Worm (Caenorhabditis elegans) whole organism, dauer: ENCODE results near the gene F28A12.3.

Source experiments
- unc-62 ChIP-seq: sonication (generic microtip); optimal IDR thresholded peaks from 2 replicates; lab custom pipeline; 2017; ENCODE audit warnings: missing biosample characterization, missing genetic modification reagents, missing genetic modification characterization

Gene F28A12.3

DNA sequence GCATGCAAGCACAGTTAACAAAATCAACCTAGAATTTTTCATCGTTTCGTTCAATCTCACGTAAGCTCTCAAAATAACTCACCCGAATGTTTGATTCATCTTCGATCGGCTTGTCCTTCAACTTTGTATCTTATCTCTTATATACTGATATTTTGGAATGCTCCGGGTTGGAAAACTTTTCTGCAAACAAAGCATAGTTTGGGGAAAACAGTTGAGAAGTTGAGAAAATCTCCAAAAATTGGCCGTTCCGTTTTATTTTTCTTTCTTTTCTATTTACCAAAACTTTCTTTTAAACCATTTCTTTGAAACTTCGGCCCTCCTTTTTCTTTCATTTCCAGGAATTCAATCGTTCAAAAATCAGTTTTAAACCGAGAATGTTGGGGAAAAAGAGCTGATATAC is 38.5 kb downstream of the F28A12.3 start, which contains the start of gene F41E6.15:
F41E6.15 (minus strand) TSS at position 101 of the 400 bp plus-strand sequence.
- no peak for TF ChIP-seq unc-62 (GFP tag; lab: Kevin White, UChicago)

DNA sequence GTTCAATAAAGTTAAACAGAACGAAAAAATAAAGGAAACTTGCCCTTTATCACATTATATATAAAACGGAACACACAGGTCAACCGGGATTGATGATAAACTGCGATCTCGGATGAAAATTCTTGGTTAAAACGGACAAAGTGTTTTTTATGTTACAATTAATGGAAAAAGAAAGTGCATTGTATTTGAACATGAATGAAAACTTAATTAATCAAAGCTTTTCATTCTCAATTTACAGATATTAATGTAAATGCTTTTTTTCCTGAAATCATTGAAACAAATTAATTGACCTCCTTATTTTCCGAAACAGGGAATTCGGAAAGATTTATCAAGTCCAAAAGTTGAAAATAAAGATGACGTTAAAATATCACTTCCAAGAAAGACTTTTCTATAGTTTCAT is 39.7 kb downstream of the F28A12.3 start, which contains the start of gene F41E6.8:
F41E6.8 (minus strand) TSS at position 101 of the 400 bp plus-strand sequence.
- no peak for TF ChIP-seq unc-62 (GFP tag; lab: Kevin White, UChicago)

DNA sequence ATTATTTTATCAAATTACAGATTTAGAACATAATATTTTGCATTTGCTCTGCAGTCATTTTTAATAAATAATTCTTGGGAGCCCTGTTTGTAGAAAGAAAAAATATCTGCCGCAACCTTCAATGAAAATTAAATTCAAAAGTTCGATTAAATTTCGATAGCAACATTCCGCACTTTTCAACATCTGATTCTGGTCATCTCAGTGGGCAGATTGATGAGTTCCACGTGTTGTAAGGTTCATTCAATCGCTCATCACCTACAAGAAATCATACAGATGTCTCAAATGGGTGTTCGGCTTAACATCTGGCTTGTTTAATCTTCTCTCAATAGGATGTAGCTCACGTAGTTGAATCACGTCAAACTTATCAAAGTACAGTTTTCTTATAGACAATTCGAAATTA is 41.2 kb downstream of the F28A12.3 start:
- no peak for TF ChIP-seq unc-62 (GFP tag; lab: Kevin White, UChicago)

DNA sequence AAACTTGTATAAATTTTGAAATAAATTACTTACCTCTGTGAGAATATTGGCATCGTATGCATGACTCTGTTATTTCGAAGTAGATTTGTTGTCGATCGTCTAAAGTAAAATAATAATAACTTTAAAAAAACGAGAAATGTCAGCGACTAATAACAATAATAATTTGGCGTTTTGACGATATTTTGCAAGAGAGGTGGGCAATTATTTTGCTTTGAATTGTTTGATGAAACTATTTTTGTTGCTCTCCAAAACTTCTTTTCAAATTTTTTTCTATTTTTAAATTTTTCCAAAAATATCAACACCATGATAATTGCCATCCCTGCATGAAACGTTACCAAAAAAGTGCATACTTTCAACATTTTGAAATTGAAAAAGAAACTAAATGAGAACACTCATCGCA is 42.0 kb downstream of the F28A12.3 start, which contains the start of gene F41E6.7:
F41E6.7 (minus strand) TSS at position 101 of the 400 bp plus-strand sequence.
- no peak for TF ChIP-seq unc-62 (GFP tag; lab: Kevin White, UChicago)

DNA sequence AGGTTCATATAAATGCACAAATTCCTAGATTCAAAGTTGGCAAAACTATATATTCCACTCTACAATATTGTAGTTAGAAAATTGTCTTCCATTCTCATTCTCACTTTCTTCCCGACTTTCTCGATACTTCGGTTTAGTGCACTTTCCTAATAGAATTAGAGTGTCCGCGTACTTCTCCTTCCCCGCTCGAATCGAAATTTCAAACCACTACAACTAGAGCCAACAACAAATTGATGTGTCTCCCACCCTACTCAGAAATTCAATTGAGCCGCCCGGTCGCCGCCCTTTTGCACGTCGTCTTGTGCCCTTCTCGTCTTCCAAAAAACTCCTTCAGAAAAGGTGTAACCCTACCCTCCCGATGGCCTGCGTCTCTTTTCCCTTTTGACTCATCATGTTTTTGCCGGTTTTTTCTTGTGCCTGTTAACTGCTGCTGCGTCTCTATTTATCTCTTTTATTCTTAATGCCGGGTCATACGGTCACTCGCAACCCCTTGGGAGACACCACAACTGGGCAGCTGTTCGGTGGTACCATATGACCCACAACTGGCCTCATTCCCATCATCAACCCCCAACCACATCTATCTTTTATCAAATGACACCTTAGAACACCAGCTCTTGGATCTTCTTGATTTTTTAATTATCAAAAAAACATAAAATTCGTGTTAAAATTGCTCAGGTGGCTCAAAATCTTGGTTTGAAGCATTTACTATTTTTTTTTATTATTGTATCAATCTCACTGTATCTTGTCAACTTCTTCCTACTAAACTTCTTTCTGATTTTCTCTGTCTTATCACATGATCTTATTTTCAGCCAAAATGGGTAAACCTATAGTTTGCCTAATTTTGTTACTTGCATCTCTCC is 46.8 kb downstream of the F28A12.3 start, which contains the start of gene tag-196:
tag-196 (plus strand) TSS at position 810 of the 860 bp plus-strand sequence.
- no peak for TF ChIP-seq unc-62 (GFP tag; lab: Kevin White, UChicago)

DNA sequence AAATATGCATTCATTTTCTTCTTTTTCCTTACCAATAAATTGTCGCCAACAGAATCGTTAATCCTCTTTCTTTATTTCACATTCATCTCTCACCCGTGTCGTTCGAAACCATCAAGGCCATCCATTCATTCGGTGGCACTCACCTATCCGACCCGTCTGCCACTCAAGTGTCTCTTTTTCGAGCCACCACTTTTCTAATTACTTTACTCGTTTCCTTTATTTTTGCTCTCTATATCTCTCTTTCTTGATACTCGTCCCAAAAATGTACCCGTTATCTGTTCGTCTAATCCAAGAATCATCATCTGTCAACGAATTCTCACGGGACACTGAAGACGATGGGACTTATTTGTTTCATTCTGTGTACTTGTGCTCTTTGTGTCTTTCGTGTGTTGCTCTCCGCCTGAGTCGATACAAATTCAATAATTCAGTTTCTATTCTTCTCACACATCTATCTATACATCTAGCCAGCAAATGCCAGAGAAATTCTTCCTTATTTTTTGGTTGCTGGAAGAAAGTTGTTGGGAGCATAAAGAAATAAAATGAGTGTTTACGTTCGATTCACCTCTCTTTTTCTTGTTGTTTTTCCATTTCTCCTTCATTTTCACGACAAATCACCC is 48.4 kb downstream of the F28A12.3 start:
- no peak for TF ChIP-seq unc-62 (GFP tag; lab: Kevin White, UChicago)
